Worm (Caenorhabditis elegans) whole organism, late embryonic: ENCODE measurements around the gene srab-10.

ENCODE experiments used
- T23F11.4 ChIP-seq: fragments of 200-800 bp; sonication (Bioruptor generic); optimal IDR thresholded peaks from 2 replicates; lab custom pipeline; 2018; ENCODE audit warnings: mild to moderate bottlenecking, missing genetic modification characterization, missing compliant biosample characterization
- ama-1 ChIP-seq: fragments of 150-350 bp; optimal IDR thresholded peaks from 2 replicates; lab custom pipeline; 2014
- ceh-2 ChIP-seq: sonication (generic microtip); optimal IDR thresholded peaks from 2 replicates; lab custom pipeline; 2016; ENCODE audit warnings: missing genotype, missing genetic modification characterization, missing compliant biosample characterization
- ceh-24 ChIP-seq: sonication (generic microtip); optimal IDR thresholded peaks from 2 replicates; lab custom pipeline; 2016; ENCODE audit warnings: mild to moderate bottlenecking, missing genetic modification characterization, missing compliant biosample characterization
- elt-4 ChIP-seq: sonication (generic microtip); optimal IDR thresholded peaks from 2 replicates; lab custom pipeline; 2016; ENCODE audit warnings: missing genetic modification characterization, missing compliant biosample characterization
- ets-4 ChIP-seq: sonication (generic microtip); optimal IDR thresholded peaks from 2 replicates; lab custom pipeline; 2016; ENCODE audit warnings: missing genetic modification characterization, missing compliant biosample characterization
- fkh-10 ChIP-seq: fragments of 150-350 bp; optimal IDR thresholded peaks from 2 replicates; lab custom pipeline; 2014; ENCODE audit warnings: missing biosample characterization, missing genetic modification reagents, missing genetic modification characterization
- hlh-30 ChIP-seq: sonication (generic microtip); optimal IDR thresholded peaks from 2 replicates; lab custom pipeline; 2017; ENCODE audit warnings: antibody characterized with exemption, missing genetic modification characterization, missing compliant biosample characterization; ENCODE audit not compliant: insufficient read depth
- lim-6 ChIP-seq: sonication (generic microtip); optimal IDR thresholded peaks from 2 replicates; lab custom pipeline; 2016; ENCODE audit warnings: missing genetic modification characterization, missing compliant biosample characterization
- nhr-11 ChIP-seq: fragments of 150-350 bp; optimal IDR thresholded peaks from 2 replicates; lab custom pipeline; 2014; ENCODE audit warnings: missing biosample characterization, missing genetic modification characterization
- sox-2 ChIP-seq: fragments of 200-800 bp; sonication (Bioruptor generic); IDR thresholded peaks from 2 replicates; pipeline ENCODE4 v1.3.6; 2022; ENCODE audit warnings: missing genetic modification reagents, missing genetic modification characterization, missing compliant biosample characterization
- unc-42 ChIP-seq: sonication (generic microtip); optimal IDR thresholded peaks from 2 replicates; lab custom pipeline; 2016; ENCODE audit warnings: missing genotype, missing genetic modification characterization, missing compliant biosample characterization
- unc-55 ChIP-seq: sonication (generic microtip); optimal IDR thresholded peaks from 2 replicates; lab custom pipeline; 2017; ENCODE audit warnings: missing biosample characterization, missing genetic modification reagents, missing genetic modification characterization

DNA sequence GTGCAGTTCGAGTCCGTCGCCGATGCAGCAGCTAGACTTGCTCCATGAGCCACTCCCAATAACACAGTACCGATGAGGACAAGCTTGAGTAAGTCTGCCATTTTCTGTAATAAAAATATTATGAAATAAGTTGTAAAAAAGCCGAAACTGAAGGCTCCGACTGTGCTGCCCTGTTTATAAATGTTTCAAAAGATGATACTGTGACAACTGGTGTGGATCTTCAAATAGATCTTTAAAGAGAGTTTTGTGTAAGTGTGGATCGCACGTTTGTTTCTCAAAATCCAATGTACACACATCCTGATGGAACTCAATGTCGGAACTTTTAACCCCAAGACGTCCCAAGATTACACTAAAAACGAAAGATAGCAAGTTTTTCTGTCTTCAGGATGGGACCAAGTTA lies 24.3 kb upstream of the srab-10 start, which contains the start of gene C36C5.15:
- no peak for TF ChIP-seq sox-2 (GFP tag; lab: Robert Waterston, UW)
- TF ChIP-seq T23F11.4, result no peak
- no peak for TF ChIP-seq unc-55
- no peak for TF ChIP-seq elt-4
- no peak for TF ChIP-seq ets-4 (tag; lab: Kevin White, UChicago)
- TF ChIP-seq ceh-24 (tag; lab: Kevin White, UChicago), result no peak
- TF ChIP-seq hlh-30 (tag; lab: Kevin White, UChicago), result no peak
- TF ChIP-seq nhr-11 (tag; lab: Kevin White, UChicago), result no peak
- no peak for TF ChIP-seq ama-1
- no peak for TF ChIP-seq lim-6 (tag; lab: Kevin White, UChicago)
- no peak for TF ChIP-seq unc-42 (tag; lab: Kevin White, UChicago)
- TF ChIP-seq fkh-10, result no peak
- no peak for TF ChIP-seq ceh-2 (tag; lab: Kevin White, UChicago)
